Worm (Caenorhabditis elegans): Measurements from ENCODE around the gene bra-2.

ce11 chrIII:936037-936507 is 25.0 kb downstream of the bra-2 start, which contains the start of gene fbxa-55:
- no peak for TF ChIP-seq nhr-237 (tag; optimal IDR thresholded peaks at IDR 0.05)
- TF ChIP-seq unc-62 (GFP tag; optimal IDR thresholded peaks at IDR 0.05) = no peak
